Fruit fly (Drosophila melanogaster) whole organism, embryonic: Measurements from ENCODE around the gene CG32651.

Source experiments
- Bdp1 ChIP-seq: fragments of 200-800 bp; sonication (Bioruptor generic); optimal IDR thresholded peaks from 3 replicates; lab custom pipeline; 2016; ENCODE audit warnings: missing biosample characterization, missing genetic modification characterization
- CG1024 ChIP-seq: fragments of 200-800 bp; sonication (Bioruptor generic); IDR thresholded peaks from 2 replicates; pipeline ENCODE4 v1.3.6; 2022; ENCODE audit warnings: missing biosample characterization, missing genetic modification characterization
- CG10267 ChIP-seq: fragments of 200-800 bp; sonication (Bioruptor generic); optimal IDR thresholded peaks from 2 replicates; lab custom pipeline; 2018; ENCODE audit warnings: missing biosample characterization, mild to moderate bottlenecking, missing genetic modification characterization, moderate library complexity
- CG11456 ChIP-seq: fragments of 200-800 bp; sonication (Bioruptor generic); IDR thresholded peaks from 3 replicates; pipeline ENCODE4 v1.3.6; 2022; ENCODE audit warnings: missing biosample characterization, missing genetic modification characterization
- CG11723 ChIP-seq: fragments of 200-800 bp; sonication (Bioruptor generic); optimal IDR thresholded peaks from 2 replicates; lab custom pipeline; 2017; ENCODE audit warnings: missing biosample characterization, mild to moderate bottlenecking, missing genetic modification characterization
- CG12104 ChIP-seq: fragments of 200-800 bp; sonication (Bioruptor generic); optimal IDR thresholded peaks from 3 replicates; lab custom pipeline; 2016; ENCODE audit warnings: missing biosample characterization, missing genetic modification characterization
- CG15011 ChIP-seq: fragments of 200-800 bp; sonication (Bioruptor generic); optimal IDR thresholded peaks from 3 replicates; lab custom pipeline; 2018; ENCODE audit warnings: missing biosample characterization, mild to moderate bottlenecking, missing genetic modification characterization
- CG15601 ChIP-seq: fragments of 200-800 bp; sonication (Bioruptor generic); optimal IDR thresholded peaks from 3 replicates; lab custom pipeline; 2019; ENCODE audit warnings: missing biosample characterization, mild to moderate bottlenecking, missing genetic modification characterization, moderate library complexity
- CG17802 ChIP-seq: fragments of 200-800 bp; sonication (Bioruptor generic); optimal IDR thresholded peaks from 2 replicates; lab custom pipeline; 2018; ENCODE audit warnings: missing biosample characterization, mild to moderate bottlenecking, missing genetic modification characterization, moderate library complexity
- CG2120 ChIP-seq: fragments of 200-800 bp; sonication (Bioruptor generic); optimal IDR thresholded peaks from 3 replicates; lab custom pipeline; 2016; ENCODE audit warnings: missing biosample characterization, missing genetic modification characterization
- CG34224 ChIP-seq: fragments of 200-800 bp; sonication (Bioruptor generic); IDR thresholded peaks from 3 replicates; pipeline ENCODE4 v1.3.6; 2022; ENCODE audit warnings: missing biosample characterization, missing genetic modification characterization; ENCODE audit not compliant: partially characterized antibody
- CG5953 ChIP-seq: fragments of 200-800 bp; sonication (Bioruptor generic); IDR thresholded peaks from 2 replicates; pipeline ENCODE4 v1.3.6; 2022; ENCODE audit warnings: missing biosample characterization, missing genetic modification characterization
- CG6689 ChIP-seq: fragments of 200-800 bp; sonication (Bioruptor generic); IDR thresholded peaks from 2 replicates; pipeline ENCODE4 v1.3.6; 2022; ENCODE audit warnings: missing biosample characterization, missing genetic modification characterization
- CG8388 ChIP-seq: fragments of 200-800 bp; sonication (Bioruptor generic); optimal IDR thresholded peaks from 2 replicates; lab custom pipeline; 2019; ENCODE audit warnings: missing biosample characterization, mild to moderate bottlenecking, missing genetic modification characterization, moderate library complexity
- CG9817 ChIP-seq: fragments of 200-800 bp; sonication (Bioruptor generic); optimal IDR thresholded peaks from 2 replicates; lab custom pipeline; 2018; ENCODE audit warnings: missing biosample characterization, mild to moderate bottlenecking, missing genetic modification characterization, moderate library complexity
- CkIIα-i1 ChIP-seq: fragments of 200-800 bp; sonication (Bioruptor generic); IDR thresholded peaks from 2 replicates; pipeline ENCODE4 v1.3.6; 2022; ENCODE audit warnings: missing biosample characterization, missing genetic modification characterization
- Dek ChIP-seq: fragments of 200-800 bp; sonication (Bioruptor generic); optimal IDR thresholded peaks from 3 replicates; lab custom pipeline; 2019; ENCODE audit warnings: missing biosample characterization, mild to moderate bottlenecking, missing genetic modification characterization, moderate library complexity
- GATAe ChIP-seq: fragments of 200-800 bp; sonication (Bioruptor generic); conservative IDR thresholded peaks from 2 replicates; pipeline ENCODE4 v1.3.6; 2022; ENCODE audit warnings: missing biosample characterization, missing genetic modification characterization
- HLH4C ChIP-seq: fragments of 200-800 bp; sonication (Bioruptor generic); IDR thresholded peaks from 3 replicates; pipeline ENCODE4 v1.3.6; 2022; ENCODE audit warnings: missing biosample characterization, missing genetic modification characterization; ENCODE audit not compliant: partially characterized antibody
- Hmx ChIP-seq: fragments of 200-800 bp; sonication (Bioruptor generic); optimal IDR thresholded peaks from 2 replicates; lab custom pipeline; 2016; ENCODE audit warnings: missing biosample characterization, missing genetic modification characterization
- Hr39 ChIP-seq: fragments of >200 bp; optimal IDR thresholded peaks from 2 replicates; lab custom pipeline; 2017
- Lhr ChIP-seq: fragments of 200-800 bp; sonication (Bioruptor generic); optimal IDR thresholded peaks from 3 replicates; lab custom pipeline; 2017; ENCODE audit warnings: mild to moderate bottlenecking, missing biosample characterization, missing genetic modification reagents, missing genetic modification characterization
- Med ChIP-seq: fragments of 200-800 bp; sonication (Bioruptor generic); peaks from one replicate; lab custom pipeline; 2016; ENCODE audit warnings: missing biosample characterization, missing genetic modification characterization, mild to moderate bottlenecking, inconsistent platforms, moderate library complexity
- Mrtf ChIP-seq: fragments of 200-800 bp; sonication (Bioruptor generic); IDR thresholded peaks from 3 replicates; pipeline ENCODE4 v1.3.6; 2022; ENCODE audit warnings: missing biosample characterization, missing genetic modification characterization
- NK7.1 ChIP-seq: fragments of 200-800 bp; sonication (Bioruptor generic); optimal IDR thresholded peaks from 3 replicates; lab custom pipeline; 2016; ENCODE audit warnings: missing biosample characterization, missing genetic modification characterization
- Rx ChIP-seq: fragments of 200-800 bp; sonication (Bioruptor generic); IDR thresholded peaks from 2 replicates; pipeline ENCODE4 v1.3.6; 2022; ENCODE audit warnings: missing biosample characterization, missing genetic modification characterization
- ara ChIP-seq: fragments of 200-800 bp; sonication (Bioruptor generic); IDR thresholded peaks from 2 replicates; pipeline ENCODE4 v1.3.6; 2022; ENCODE audit warnings: missing biosample characterization, missing genetic modification characterization
- bbx ChIP-seq: fragments of 200-800 bp; sonication (Bioruptor generic); IDR thresholded peaks from 2 replicates; pipeline ENCODE4 v1.3.6; 2022; ENCODE audit warnings: missing biosample characterization, missing genetic modification characterization; ENCODE audit not compliant: partially characterized antibody
- bowl ChIP-seq: fragments of 200-800 bp; sonication (Bioruptor generic); IDR thresholded peaks from 2 replicates; pipeline ENCODE4 v1.3.6; 2022; ENCODE audit warnings: missing biosample characterization, missing genetic modification characterization
- cg ChIP-seq: fragments of 200-800 bp; sonication (Bioruptor generic); optimal IDR thresholded peaks from 3 replicates; lab custom pipeline; 2019; ENCODE audit warnings: missing biosample characterization, mild to moderate bottlenecking, missing genetic modification characterization, moderate library complexity
- chn ChIP-seq: fragments of 200-800 bp; sonication (Bioruptor generic); optimal IDR thresholded peaks from 2 replicates; lab custom pipeline; 2016; ENCODE audit warnings: missing biosample characterization, missing genetic modification characterization
- cwo ChIP-seq: fragments of 200-800 bp; sonication (Bioruptor generic); optimal IDR thresholded peaks from 3 replicates; lab custom pipeline; 2017; ENCODE audit warnings: missing biosample characterization, missing genetic modification characterization, mild to moderate bottlenecking, moderate library complexity, missing genetic modification reagents
- dati ChIP-seq: fragments of 200-800 bp; sonication (Bioruptor generic); IDR thresholded peaks from 2 replicates; pipeline ENCODE4 v1.3.6; 2022; ENCODE audit warnings: missing biosample characterization, missing genetic modification characterization
- dmrt11E ChIP-seq: fragments of 200-800 bp; sonication (Bioruptor generic); optimal IDR thresholded peaks from 3 replicates; lab custom pipeline; 2018; ENCODE audit warnings: missing biosample characterization, mild to moderate bottlenecking, missing genetic modification characterization, moderate library complexity
- emc ChIP-seq: fragments of 200-800 bp; sonication (Bioruptor generic); optimal IDR thresholded peaks from 2 replicates; lab custom pipeline; 2016; ENCODE audit warnings: missing biosample characterization, missing genetic modification characterization
- en ChIP-seq: fragments of 200-800 bp; sonication (Bioruptor generic); optimal IDR thresholded peaks from 2 replicates; lab custom pipeline; 2016; ENCODE audit warnings: missing biosample characterization, missing genetic modification characterization
- gfzf ChIP-seq: fragments of 200-800 bp; sonication (Bioruptor generic); optimal IDR thresholded peaks from 2 replicates; lab custom pipeline; 2016; ENCODE audit warnings: missing biosample characterization, mild to moderate bottlenecking, missing genetic modification characterization, moderate library complexity
- grau ChIP-seq: fragments of 200-800 bp; optimal IDR thresholded peaks from 3 replicates; lab custom pipeline; 2019; ENCODE audit warnings: missing biosample characterization, mild to moderate bottlenecking, missing genetic modification characterization, moderate library complexity
- gro ChIP-seq: fragments of 200-800 bp; sonication (Bioruptor generic); optimal IDR thresholded peaks from 2 replicates; lab custom pipeline; 2016; ENCODE audit warnings: missing biosample characterization, missing genetic modification characterization
- gsb ChIP-seq: fragments of 200-800 bp; sonication (Bioruptor generic); IDR thresholded peaks from 2 replicates; pipeline ENCODE4 v1.3.6; 2022; ENCODE audit warnings: missing biosample characterization, missing genetic modification characterization
- h ChIP-seq: fragments of >200 bp; optimal IDR thresholded peaks from 2 replicates; lab custom pipeline; 2017
- kay ChIP-seq: fragments of 200-800 bp; sonication (Bioruptor generic); optimal IDR thresholded peaks from 2 replicates; lab custom pipeline; 2016; ENCODE audit warnings: missing biosample characterization, missing genetic modification characterization
- mirr ChIP-seq: fragments of 200-800 bp; sonication (Bioruptor generic); optimal IDR thresholded peaks from 3 replicates; lab custom pipeline; 2018; ENCODE audit warnings: missing biosample characterization, mild to moderate bottlenecking, missing genetic modification characterization
- nerfin-2 ChIP-seq: fragments of 200-800 bp; sonication (Bioruptor generic); IDR thresholded peaks from 2 replicates; pipeline ENCODE4 v1.3.6; 2022; ENCODE audit warnings: missing biosample characterization, missing genetic modification characterization; ENCODE audit not compliant: partially characterized antibody
- org-1 ChIP-seq: fragments of 200-800 bp; sonication (Bioruptor generic); optimal IDR thresholded peaks from 2 replicates; lab custom pipeline; 2017; ENCODE audit warnings: missing biosample characterization, missing genetic modification characterization
- pan ChIP-seq, 4 experiments: fragments of >200 bp in 3 of 4; fragments of 200-800 bp in 1 of 4; sonication (Bioruptor generic) in 1 of 4; optimal IDR thresholded peaks in 3 of 4; IDR thresholded peaks in 1 of 4; 2 replicates each; pipeline versions ENCODE4 v1.3.6 to Lab custom; 2017 to 2022; ENCODE audit warnings: missing biosample characterization in 2 of 4, missing genetic modification characterization in 2 of 4, mixed read lengths in 1 of 4
- pfk ChIP-seq: fragments of 200-800 bp; sonication (Bioruptor generic); optimal IDR thresholded peaks from 2 replicates; lab custom pipeline; 2018; ENCODE audit warnings: missing biosample characterization, mild to moderate bottlenecking, missing genetic modification characterization, moderate library complexity
- pho ChIP-seq: fragments of 200-800 bp; sonication (Bioruptor generic); optimal IDR thresholded peaks from 2 replicates; lab custom pipeline; 2016; ENCODE audit warnings: missing biosample characterization, missing genetic modification characterization
- ro ChIP-seq: fragments of 200-800 bp; sonication (Bioruptor generic); IDR thresholded peaks from 2 replicates; pipeline ENCODE4 v1.3.6; 2022; ENCODE audit warnings: missing biosample characterization, missing genetic modification characterization
- unc-4 ChIP-seq: fragments of 200-800 bp; sonication (Bioruptor generic); IDR thresholded peaks from 2 replicates; pipeline ENCODE4 v1.3.6; 2022; ENCODE audit warnings: missing biosample characterization, missing genetic modification characterization; ENCODE audit not compliant: partially characterized antibody
- yki ChIP-seq: fragments of >200 bp; optimal IDR thresholded peaks from 3 replicates; lab custom pipeline; 2018
- zfh1 ChIP-seq: fragments of 200-800 bp; sonication (Bioruptor generic); IDR thresholded peaks from 3 replicates; pipeline ENCODE4 v1.3.6; 2022; ENCODE audit warnings: missing biosample characterization, missing genetic modification characterization

The CG32651 gene

dm6 chrX:12454358-12454757 is 46.1 kb upstream of the CG32651 start, which contains the start of gene CG15927 (continued):
- no peak for TF ChIP-seq CG15011 (GFP tag; lab: Kevin White, UChicago)
- TF ChIP-seq ara (GFP tag; lab: Robert Waterston, UW), result no peak
- peak; percentile 6 for TF ChIP-seq CG2120 (GFP tag; lab: Kevin White, UChicago)
- TF ChIP-seq Dek (tag; lab: Kevin White, UChicago), result no peak
- peak; percentile 4 for TF ChIP-seq cwo (GFP tag; lab: Kevin White, UChicago)
- TF ChIP-seq zfh1, result peak; percentile 72
- peak; percentile 73 for TF ChIP-seq Med (GFP tag; lab: Kevin White, UChicago)
- TF ChIP-seq CG5953 (GFP tag; lab: Robert Waterston, UW), result peak; percentile 58; the same call in 1 of the 2 replicates
- no peak for TF ChIP-seq pan (optimal IDR thresholded peaks at IDR 0.05; lab: Kevin White, UChicago)
- TF ChIP-seq pan (GFP tag; optimal IDR thresholded peaks at IDR 0.05 in 1 of 2, IDR thresholded peaks at IDR 0.05 in 1 of 2), result no peak
- peak; percentile 59 for TF ChIP-seq CG8388 (GFP tag; lab: Kevin White, UChicago)
- no peak for TF ChIP-seq en (GFP tag; lab: Kevin White, UChicago)
- peak; percentile 27 for TF ChIP-seq kay
- TF ChIP-seq CG10267 (tag; lab: Kevin White, UChicago), result peak; percentile 34
- TF ChIP-seq gsb (GFP tag; lab: Robert Waterston, UW), result no peak
- no peak for TF ChIP-seq unc-4 (GFP tag; lab: Robert Waterston, UW)
- peak; percentile 50 for TF ChIP-seq grau (tag; lab: Kevin White, UChicago)
- peak; percentile 79 for TF ChIP-seq CG15601 (tag; lab: Kevin White, UChicago)
- TF ChIP-seq org-1 (GFP tag; lab: Kevin White, UChicago), result peak; percentile 35
- no peak for TF ChIP-seq chn (GFP tag; lab: Kevin White, UChicago)
- no peak for TF ChIP-seq CG11456 (GFP tag; lab: Robert Waterston, UW)
- TF ChIP-seq Hmx (GFP tag; lab: Kevin White, UChicago), result no peak
- TF ChIP-seq CG9817 (tag; lab: Kevin White, UChicago), result no peak
- TF ChIP-seq CG1024 (GFP tag; lab: Robert Waterston, UW), result 0 out of 2 replicates have a peak, but pooled peaks have one; percentile 21
- TF ChIP-seq CG17802 (tag; lab: Kevin White, UChicago), result peak; percentile 15
- TF ChIP-seq Lhr, result no peak
- no peak for TF ChIP-seq CG12104 (GFP tag; lab: Kevin White, UChicago)
- TF ChIP-seq pfk (GFP tag; lab: Kevin White, UChicago), result no peak
- no peak for TF ChIP-seq dmrt11E (tag; lab: Kevin White, UChicago)
- no peak for TF ChIP-seq CG11723 (GFP tag; lab: Kevin White, UChicago)
- no peak for TF ChIP-seq Mrtf (GFP tag; lab: Robert Waterston, UW)
- TF ChIP-seq gfzf (GFP tag; lab: Kevin White, UChicago), result no peak
- no peak for TF ChIP-seq gro (GFP tag; lab: Kevin White, UChicago)
- TF ChIP-seq CG6689 (GFP tag; lab: Robert Waterston, UW), result no peak
- no peak for TF ChIP-seq Hr39
- no peak for TF ChIP-seq CG34224 (GFP tag; lab: Robert Waterston, UW)
- TF ChIP-seq dati (GFP tag; lab: Robert Waterston, UW), result no peak
- TF ChIP-seq mirr (GFP tag; lab: Kevin White, UChicago), result no peak
- no peak for TF ChIP-seq HLH4C
- TF ChIP-seq yki (lab: Kevin White, UChicago), result no peak
- no peak for TF ChIP-seq h
- TF ChIP-seq cg, result no peak
- TF ChIP-seq Bdp1 (GFP tag; lab: Kevin White, UChicago), result no peak
- no peak for TF ChIP-seq NK7.1
- no peak for TF ChIP-seq GATAe (GFP tag; lab: Robert Waterston, UW)
- no peak for TF ChIP-seq emc (GFP tag; lab: Kevin White, UChicago)
- TF ChIP-seq bowl (GFP tag; lab: Robert Waterston, UW), result 0 out of 2 replicates have a peak, but pooled peaks have one; percentile 16
- no peak for TF ChIP-seq Rx (GFP tag; lab: Robert Waterston, UW)
- TF ChIP-seq nerfin-2 (GFP tag; lab: Robert Waterston, UW), result no peak
- no peak for TF ChIP-seq pho (GFP tag; lab: Kevin White, UChicago)
- TF ChIP-seq bbx (GFP tag; lab: Robert Waterston, UW), result no peak
- no peak for TF ChIP-seq CkIIα-i1 (GFP tag; lab: Robert Waterston, UW)
- TF ChIP-seq ro, result no peak
